Fruit fly (Drosophila melanogaster) S2 (cell line): ENCODE data around the gene Ldaf1.

ENCODE experiments used
- CG8478 ChIP-seq: fragments of >200 bp; optimal IDR thresholded peaks from 2 replicates; lab custom pipeline; 2018
- CTCF ChIP-seq, 2 experiments: fragments of >200 bp; optimal IDR thresholded peaks; 2 replicates each; lab custom pipeline; 2018

DNA sequence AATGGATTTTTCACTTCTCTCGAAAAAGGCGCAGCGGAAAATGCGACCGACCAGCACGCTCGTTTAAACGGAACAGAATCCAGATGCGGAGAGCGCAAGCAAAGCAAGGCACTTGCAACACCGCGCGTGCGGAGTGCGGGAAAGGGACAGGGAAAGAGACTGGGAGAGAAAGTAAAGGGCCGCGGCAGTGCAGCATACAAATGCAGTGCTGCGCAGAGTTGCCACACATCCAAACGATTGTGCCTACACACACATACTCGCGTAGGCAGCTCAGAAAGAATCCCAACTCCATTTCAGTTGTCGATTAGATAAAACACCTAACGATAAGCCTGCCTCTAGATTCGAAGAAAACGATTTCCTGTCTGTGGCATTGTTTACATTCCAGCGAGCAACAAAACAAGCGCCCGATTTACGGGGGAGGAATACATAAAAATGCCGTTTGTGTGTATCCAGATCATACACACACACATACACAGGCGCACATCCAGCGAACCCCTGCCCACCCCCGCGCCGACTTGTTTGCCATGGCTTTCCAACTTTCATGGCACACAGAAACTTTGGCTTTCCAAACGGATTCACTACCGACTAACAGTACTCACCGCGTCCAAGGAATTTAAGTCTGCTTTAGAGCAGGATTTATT, 2.1 kb downstream of the Ldaf1 start:
- TF ChIP-seq CTCF (optimal IDR thresholded peaks at IDR 0.05; lab: Kevin White, UChicago): no peak
- no peak for TF ChIP-seq CG8478 (lab: Kevin White, UChicago)
